Worm (Caenorhabditis elegans) whole organism, L2 larva: ENCODE data around the gene C01G5.4.

Source experiments
- Y55F3AM.14 ChIP-seq: fragments of 200-800 bp; sonication (Bioruptor generic); optimal IDR thresholded peaks from 2 replicates; lab custom pipeline; 2018; ENCODE audit warnings: mild to moderate bottlenecking, missing genetic modification characterization, missing compliant biosample characterization
- blmp-1 ChIP-seq: sonication (generic microtip); optimal IDR thresholded peaks from 2 replicates; lab custom pipeline; 2017; ENCODE audit warnings: missing genetic modification characterization, mild to moderate bottlenecking, missing compliant biosample characterization, antibody characterized with exemption, moderate library complexity; ENCODE audit not compliant: insufficient read depth
- lin-39 ChIP-seq: fragments of 150-350 bp; optimal IDR thresholded peaks from 2 replicates; lab custom pipeline; 2014; ENCODE audit warnings: missing biosample characterization, missing genetic modification reagents, missing genetic modification characterization
- mab-5 ChIP-seq: fragments of 150-350 bp; optimal IDR thresholded peaks from 2 replicates; lab custom pipeline; 2014; ENCODE audit warnings: missing biosample characterization, missing genetic modification characterization
- nhr-237 ChIP-seq: fragments of 150-350 bp; optimal IDR thresholded peaks from 2 replicates; lab custom pipeline; 2014; ENCODE audit warnings: missing biosample characterization, missing genetic modification characterization
- unc-55 ChIP-seq: fragments of 150-350 bp; sonication (generic microtip); optimal IDR thresholded peaks from 3 replicates; lab custom pipeline; 2014; ENCODE audit warnings: missing biosample characterization, missing genetic modification reagents, missing genetic modification characterization
- unc-62 ChIP-seq: fragments of 150-350 bp; optimal IDR thresholded peaks from 2 replicates; lab custom pipeline; 2014; ENCODE audit warnings: missing biosample characterization, missing genetic modification reagents, missing genetic modification characterization
- ztf-11 ChIP-seq: sonication (generic microtip); optimal IDR thresholded peaks from 2 replicates; lab custom pipeline; 2017; ENCODE audit warnings: missing biosample characterization, missing genetic modification characterization
- ztf-4 ChIP-seq: fragments of 150-350 bp; optimal IDR thresholded peaks from 2 replicates; lab custom pipeline; 2014; ENCODE audit warnings: missing biosample characterization, missing genetic modification characterization

DNA sequence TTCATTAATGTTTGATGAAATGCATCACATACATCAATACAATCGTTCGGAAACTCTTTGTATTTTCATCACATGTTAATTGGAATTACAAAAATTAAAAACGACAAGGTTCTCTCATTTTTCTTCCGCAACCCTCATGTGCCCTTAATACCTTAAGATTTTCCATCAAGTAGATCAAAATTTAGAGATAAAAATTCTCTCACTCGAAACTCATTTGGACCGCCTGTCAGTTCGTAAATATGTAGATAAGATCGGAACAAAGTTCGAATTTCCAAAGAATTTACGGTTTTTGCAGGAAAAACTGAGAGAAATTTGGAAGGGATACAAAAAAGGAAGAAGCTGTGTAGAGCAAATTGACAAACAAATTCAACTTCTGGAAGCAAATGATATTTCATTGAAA is 35.4 kb upstream of the C01G5.4 start:
- TF ChIP-seq nhr-237 (tag; lab: Kevin White, UChicago) (no peak), Y55F3AM.14 (GFP tag; lab: Kevin White, UChicago) (no peak), unc-55 (GFP tag; lab: Kevin White, UChicago) (no peak), ztf-4 (tag; lab: Kevin White, UChicago) (no peak), lin-39 (tag; lab: Kevin White, UChicago) (no peak), blmp-1 (no peak), unc-62 (no peak), mab-5 (no peak), ztf-11 (tag; lab: Kevin White, UChicago) (no peak)
